Fruit fly (Drosophila melanogaster): ENCODE results near the gene CG18273.

DNA sequence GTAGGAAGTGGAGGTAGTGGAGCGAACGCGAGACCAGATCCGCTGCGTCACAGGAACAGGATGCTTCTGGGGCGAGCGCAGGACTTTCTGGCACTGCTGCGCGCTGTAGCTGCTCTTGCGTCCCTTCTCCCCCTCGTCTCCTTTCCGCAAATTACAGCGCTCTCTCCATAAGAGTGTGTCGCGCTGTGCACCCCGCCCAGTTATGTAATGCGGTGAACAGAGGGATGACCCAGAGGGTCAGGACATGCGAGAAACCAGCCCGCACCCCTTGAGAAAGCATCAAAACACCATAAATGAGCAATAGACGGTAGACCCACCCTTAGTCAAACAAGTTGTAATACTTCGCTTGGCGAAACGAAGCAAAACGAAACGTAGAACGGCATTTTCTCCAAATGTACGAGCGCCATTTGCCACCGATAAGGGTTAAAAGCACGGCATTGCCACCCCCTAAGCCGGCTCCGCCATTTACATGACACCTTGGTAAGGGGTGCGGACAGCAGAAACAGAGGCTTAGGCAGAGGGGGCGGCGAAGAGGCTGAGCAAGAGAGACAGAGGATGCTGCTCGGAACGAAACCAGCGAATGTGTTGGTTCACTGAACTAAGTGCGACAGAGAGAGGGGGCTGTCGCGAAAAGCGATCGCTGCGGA is 33.0 kb upstream of the CG18273 start:
- TF ChIP-seq Hr78 (GFP tag; optimal IDR thresholded peaks at IDR 0.05) (no peak), usp (GFP tag; optimal IDR thresholded peaks at IDR 0.05) (no peak), Dfd (GFP tag; optimal IDR thresholded peaks at IDR 0.05) (no peak), pan (optimal IDR thresholded peaks at IDR 0.05) (no peak), HLH106 (tag; optimal IDR thresholded peaks at IDR 0.05) (no peak), Jra (GFP tag; optimal IDR thresholded peaks at IDR 0.05) (no peak), tai (GFP tag; optimal IDR thresholded peaks at IDR 0.05) (no peak), jim (GFP tag; optimal IDR thresholded peaks at IDR 0.05) (no peak), Dif (GFP tag; optimal IDR thresholded peaks at IDR 0.05; ENCODE audit: partially characterized antibody) (no peak), foxo (GFP tag; optimal IDR thresholded peaks at IDR 0.05) (no peak), lola (GFP tag; optimal IDR thresholded peaks at IDR 0.05) (no peak)

All from whole organism, wandering third instar larva.